Fruit fly (Drosophila melanogaster): ENCODE results near the gene CG14247.

DNA sequence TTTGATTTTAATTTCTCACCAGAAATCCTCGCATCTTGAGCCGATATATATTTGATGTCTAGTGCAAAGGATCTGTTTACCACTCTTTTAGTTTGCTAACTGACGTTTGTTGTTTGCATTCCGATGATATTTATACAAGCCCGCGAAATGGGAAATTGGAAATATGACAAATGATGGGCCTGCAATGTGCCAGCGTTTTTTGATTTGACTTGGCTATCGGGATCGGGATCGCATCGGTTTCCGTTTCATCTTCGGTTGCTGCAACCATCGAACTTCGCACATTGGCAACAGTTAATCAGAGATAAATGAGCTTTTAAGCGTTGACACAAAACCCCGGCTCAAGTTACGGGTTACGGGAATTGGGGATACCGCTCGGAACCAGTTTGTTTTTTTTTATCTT is 43.9 kb upstream of the CG14247 start, which contains the start of gene TwdlQ:
- no peak for TF ChIP-seq psq (GFP tag; optimal IDR thresholded peaks at IDR 0.05)
- no peak for TF ChIP-seq dsf (GFP tag; optimal IDR thresholded peaks at IDR 0.05; ENCODE audit: borderline replicate concordance)
- TF ChIP-seq Vsx2 (GFP tag; optimal IDR thresholded peaks at IDR 0.05; ENCODE audit: partially characterized antibody) = no peak
- TF ChIP-seq Hnf4 (GFP tag; optimal IDR thresholded peaks at IDR 0.05) = no peak
- no peak for TF ChIP-seq N (GFP tag; optimal IDR thresholded peaks at IDR 0.05)
